Fruit fly (Drosophila melanogaster) whole organism, embryonic: Measurements from ENCODE around the gene Or33b.
A peak's percentile ranks its signal among the peaks of the same experiment; 100 is the strongest.

ENCODE experiments used
- CG10431 ChIP-seq: fragments of 200-800 bp; sonication (Bioruptor generic); optimal IDR thresholded peaks from 3 replicates; lab custom pipeline; 2018; ENCODE audit warnings: missing biosample characterization, mild to moderate bottlenecking, missing genetic modification characterization
- CG11456 ChIP-seq: fragments of 200-800 bp; sonication (Bioruptor generic); IDR thresholded peaks from 3 replicates; pipeline ENCODE4 v1.3.6; 2022; ENCODE audit warnings: missing biosample characterization, missing genetic modification characterization
- CG12391 ChIP-seq: fragments of 200-800 bp; sonication (Bioruptor generic); optimal IDR thresholded peaks from 3 replicates; lab custom pipeline; 2018; ENCODE audit warnings: missing biosample characterization, mild to moderate bottlenecking, missing genetic modification characterization, moderate library complexity
- CG14965 ChIP-seq: fragments of 200-800 bp; sonication (Bioruptor generic); optimal IDR thresholded peaks from 2 replicates; lab custom pipeline; 2016; ENCODE audit warnings: missing biosample characterization, missing genetic modification characterization, borderline replicate concordance
- CG15479 ChIP-seq: fragments of 200-800 bp; sonication (Bioruptor generic); optimal IDR thresholded peaks from 3 replicates; lab custom pipeline; 2019; ENCODE audit warnings: missing biosample characterization, mild to moderate bottlenecking, missing genetic modification characterization, moderate library complexity
- CG15601 ChIP-seq: fragments of 200-800 bp; sonication (Bioruptor generic); optimal IDR thresholded peaks from 3 replicates; lab custom pipeline; 2019; ENCODE audit warnings: missing biosample characterization, mild to moderate bottlenecking, missing genetic modification characterization, moderate library complexity
- CG16779 ChIP-seq: fragments of 200-800 bp; sonication (Bioruptor generic); IDR thresholded peaks from 2 replicates; pipeline ENCODE4 v1.3.6; 2022; ENCODE audit warnings: missing biosample characterization, missing genetic modification characterization
- CG17802 ChIP-seq: fragments of 200-800 bp; sonication (Bioruptor generic); optimal IDR thresholded peaks from 2 replicates; lab custom pipeline; 2018; ENCODE audit warnings: missing biosample characterization, mild to moderate bottlenecking, missing genetic modification characterization, moderate library complexity
- CG18764 ChIP-seq: fragments of 200-800 bp; sonication (Bioruptor generic); optimal IDR thresholded peaks from 3 replicates; lab custom pipeline; 2016; ENCODE audit warnings: missing biosample characterization, missing genetic modification characterization
- CG2120 ChIP-seq: fragments of 200-800 bp; sonication (Bioruptor generic); optimal IDR thresholded peaks from 3 replicates; lab custom pipeline; 2016; ENCODE audit warnings: missing biosample characterization, missing genetic modification characterization
- CG2678 ChIP-seq: fragments of 200-800 bp; sonication (Bioruptor generic); optimal IDR thresholded peaks from 3 replicates; lab custom pipeline; 2019; ENCODE audit warnings: missing biosample characterization, mild to moderate bottlenecking, missing genetic modification characterization, moderate library complexity
- CG2889 ChIP-seq: fragments of 200-800 bp; sonication (Bioruptor generic); IDR thresholded peaks from 3 replicates; pipeline ENCODE4 v1.3.6; 2022; ENCODE audit warnings: missing biosample characterization, missing genetic modification characterization
- CG33213 ChIP-seq: fragments of 200-800 bp; sonication (Bioruptor generic); optimal IDR thresholded peaks from 3 replicates; lab custom pipeline; 2016; ENCODE audit warnings: missing biosample characterization, missing genetic modification characterization
- CG5953 ChIP-seq: fragments of 200-800 bp; sonication (Bioruptor generic); IDR thresholded peaks from 2 replicates; pipeline ENCODE4 v1.3.6; 2022; ENCODE audit warnings: missing biosample characterization, missing genetic modification characterization
- CG6765 ChIP-seq: fragments of 200-800 bp; sonication (Bioruptor generic); optimal IDR thresholded peaks from 3 replicates; lab custom pipeline; 2017; ENCODE audit warnings: missing biosample characterization, mild to moderate bottlenecking, missing genetic modification characterization
- CG6854 ChIP-seq: fragments of 200-800 bp; sonication (Bioruptor generic); optimal IDR thresholded peaks from 3 replicates; lab custom pipeline; 2017; ENCODE audit warnings: missing biosample characterization, mild to moderate bottlenecking, missing genetic modification characterization
- CG9609 ChIP-seq: fragments of 200-800 bp; sonication (Bioruptor generic); optimal IDR thresholded peaks from 3 replicates; lab custom pipeline; 2016; ENCODE audit warnings: missing biosample characterization, missing genetic modification characterization
- E2f2 ChIP-seq: fragments of 200-800 bp; sonication (Bioruptor generic); IDR thresholded peaks from 2 replicates; pipeline ENCODE4 v1.3.6; 2022; ENCODE audit warnings: missing biosample characterization, missing genetic modification characterization
- ERR ChIP-seq: fragments of 200-800 bp; sonication (Bioruptor generic); optimal IDR thresholded peaks from 2 replicates; lab custom pipeline; 2016; ENCODE audit warnings: missing biosample characterization, missing genetic modification characterization
- Elba2 ChIP-seq: fragments of 200-800 bp; sonication (Bioruptor generic); optimal IDR thresholded peaks from 3 replicates; lab custom pipeline; 2016; ENCODE audit warnings: missing biosample characterization, missing genetic modification characterization
- Hr51 ChIP-seq, 2 experiments: fragments of 200-800 bp; sonication (Bioruptor generic); optimal IDR thresholded peaks; 2 replicates in 1 of 2; 3 replicates in 1 of 2; lab custom pipeline; 2016 to 2018; ENCODE audit warnings: missing biosample characterization in 2 of 2, missing genetic modification characterization in 2 of 2, mild to moderate bottlenecking in 1 of 2, moderate library complexity in 1 of 2
- Med ChIP-seq: fragments of 200-800 bp; sonication (Bioruptor generic); peaks from one replicate; lab custom pipeline; 2016; ENCODE audit warnings: missing biosample characterization, missing genetic modification characterization, mild to moderate bottlenecking, inconsistent platforms, moderate library complexity
- NC2β ChIP-seq: fragments of 200-800 bp; sonication (Bioruptor generic); optimal IDR thresholded peaks from 2 replicates; lab custom pipeline; 2016; ENCODE audit warnings: missing biosample characterization, missing genetic modification characterization
- Neu2 ChIP-seq: fragments of 200-800 bp; sonication (Bioruptor generic); optimal IDR thresholded peaks from 3 replicates; lab custom pipeline; 2016; ENCODE audit warnings: missing biosample characterization, missing genetic modification characterization, borderline replicate concordance
- Oli ChIP-seq: fragments of 200-800 bp; sonication (Bioruptor generic); optimal IDR thresholded peaks from 2 replicates; lab custom pipeline; 2018; ENCODE audit warnings: missing biosample characterization, mild to moderate bottlenecking, missing genetic modification characterization, moderate library complexity
- Ptx1 ChIP-seq: fragments of 200-800 bp; sonication (Bioruptor generic); IDR thresholded peaks from 2 replicates; pipeline ENCODE4 v1.3.6; 2022; ENCODE audit warnings: missing biosample characterization, missing genetic modification characterization
- Six4 ChIP-seq: fragments of 200-800 bp; sonication (Bioruptor generic); optimal IDR thresholded peaks from 2 replicates; lab custom pipeline; 2016; ENCODE audit warnings: missing biosample characterization, missing genetic modification characterization
- Ssrp ChIP-seq: fragments of 200-800 bp; sonication (Bioruptor generic); optimal IDR thresholded peaks from 2 replicates; lab custom pipeline; 2018; ENCODE audit warnings: missing biosample characterization, mild to moderate bottlenecking, missing genetic modification characterization, moderate library complexity
- Taf1 ChIP-seq: fragments of 200-800 bp; sonication (Bioruptor generic); IDR thresholded peaks from 2 replicates; pipeline ENCODE4 v1.3.6; 2022; ENCODE audit warnings: missing biosample characterization, missing genetic modification characterization
- YL-1 ChIP-seq: fragments of 200-800 bp; sonication (Bioruptor generic); optimal IDR thresholded peaks from 3 replicates; lab custom pipeline; 2017; ENCODE audit warnings: missing biosample characterization, mild to moderate bottlenecking, missing genetic modification characterization
- al ChIP-seq: fragments of 200-800 bp; sonication (Bioruptor generic); IDR thresholded peaks from 2 replicates; pipeline ENCODE4 v1.3.6; 2022; ENCODE audit warnings: missing biosample characterization, missing genetic modification characterization
- ap ChIP-seq: fragments of 200-800 bp; sonication (Bioruptor generic); IDR thresholded peaks from 2 replicates; pipeline ENCODE4 v1.3.6; 2022; ENCODE audit warnings: missing biosample characterization, missing genetic modification characterization
- bigmax ChIP-seq: fragments of 200-800 bp; sonication (Bioruptor generic); optimal IDR thresholded peaks from 2 replicates; lab custom pipeline; 2018; ENCODE audit warnings: missing biosample characterization, mild to moderate bottlenecking, missing genetic modification characterization
- dmrt99B ChIP-seq: fragments of 200-800 bp; sonication (Bioruptor generic); optimal IDR thresholded peaks from 2 replicates; lab custom pipeline; 2018; ENCODE audit warnings: missing biosample characterization, mild to moderate bottlenecking, missing genetic modification characterization, moderate library complexity
- fd102C ChIP-seq: fragments of 200-800 bp; sonication (Bioruptor generic); optimal IDR thresholded peaks from 2 replicates; lab custom pipeline; 2018; ENCODE audit warnings: missing biosample characterization, mild to moderate bottlenecking, missing genetic modification characterization, moderate library complexity
- fd64A ChIP-seq: fragments of 200-800 bp; sonication (Bioruptor generic); optimal IDR thresholded peaks from 3 replicates; lab custom pipeline; 2018; ENCODE audit warnings: missing biosample characterization, mild to moderate bottlenecking, missing genetic modification characterization
- fd96Cb ChIP-seq: fragments of 200-800 bp; sonication (Bioruptor generic); optimal IDR thresholded peaks from 2 replicates; lab custom pipeline; 2018; ENCODE audit warnings: missing biosample characterization, mild to moderate bottlenecking, missing genetic modification characterization, moderate library complexity
- gcm2 ChIP-seq: fragments of 200-800 bp; sonication (Bioruptor generic); optimal IDR thresholded peaks from 2 replicates; lab custom pipeline; 2016; ENCODE audit warnings: missing biosample characterization, missing genetic modification characterization
- gem ChIP-seq: fragments of 200-800 bp; sonication (Bioruptor generic); optimal IDR thresholded peaks from 2 replicates; lab custom pipeline; 2019; ENCODE audit warnings: missing biosample characterization, mild to moderate bottlenecking, missing genetic modification characterization, moderate library complexity
- ham ChIP-seq: fragments of 200-800 bp; sonication (Bioruptor generic); IDR thresholded peaks from 2 replicates; pipeline ENCODE4 v1.3.6; 2022; ENCODE audit warnings: missing biosample characterization, missing genetic modification characterization
- ken ChIP-seq: fragments of 200-800 bp; sonication (Bioruptor generic); IDR thresholded peaks from 3 replicates; pipeline ENCODE4 v1.3.6; 2022; ENCODE audit warnings: missing biosample characterization, missing genetic modification characterization
- nau ChIP-seq: fragments of 200-800 bp; sonication (Bioruptor generic); optimal IDR thresholded peaks from 3 replicates; lab custom pipeline; 2017; ENCODE audit warnings: missing biosample characterization, mild to moderate bottlenecking, missing genetic modification characterization, missing genetic modification reagents
- peb ChIP-seq: fragments of 200-800 bp; sonication (Bioruptor generic); IDR thresholded peaks from 2 replicates; pipeline ENCODE4 v1.3.6; 2022; ENCODE audit warnings: missing biosample characterization, missing genetic modification characterization
- scrt ChIP-seq: fragments of 200-800 bp; sonication (Bioruptor generic); optimal IDR thresholded peaks from 2 replicates; lab custom pipeline; 2018; ENCODE audit warnings: missing biosample characterization, mild to moderate bottlenecking, missing genetic modification characterization, moderate library complexity
- slou ChIP-seq: fragments of 200-800 bp; sonication (Bioruptor generic); optimal IDR thresholded peaks from 3 replicates; lab custom pipeline; 2016; ENCODE audit warnings: missing biosample characterization, missing genetic modification characterization
- sug ChIP-seq: fragments of 200-800 bp; optimal IDR thresholded peaks from 2 replicates; lab custom pipeline; 2019; ENCODE audit warnings: missing biosample characterization, mild to moderate bottlenecking, missing genetic modification characterization, moderate library complexity
- tx ChIP-seq: fragments of 200-800 bp; sonication (Bioruptor generic); optimal IDR thresholded peaks from 2 replicates; lab custom pipeline; 2016; ENCODE audit warnings: missing biosample characterization, missing genetic modification characterization
- unc-4 ChIP-seq: fragments of 200-800 bp; sonication (Bioruptor generic); IDR thresholded peaks from 2 replicates; pipeline ENCODE4 v1.3.6; 2022; ENCODE audit warnings: missing biosample characterization, missing genetic modification characterization; ENCODE audit not compliant: partially characterized antibody
- zen ChIP-seq: fragments of 200-800 bp; sonication (Bioruptor generic); optimal IDR thresholded peaks from 3 replicates; lab custom pipeline; 2018; ENCODE audit warnings: missing biosample characterization, mild to moderate bottlenecking, missing genetic modification characterization, moderate library complexity
- zfh2 ChIP-seq: fragments of 200-800 bp; sonication (Bioruptor generic); optimal IDR thresholded peaks from 2 replicates; lab custom pipeline; 2016; ENCODE audit warnings: missing biosample characterization, missing genetic modification characterization

Gene Or33b

dm6 chr2L:11977721-11978120 lies 41.7 kb downstream of the Or33b start (continued):
- no peak for TF ChIP-seq CG33213 (GFP tag; lab: Kevin White, UChicago)
- no peak for TF ChIP-seq ERR
- no peak for TF ChIP-seq Neu2 (GFP tag; lab: Kevin White, UChicago)
- TF ChIP-seq fd64A = no peak
- peak; percentile 28 for TF ChIP-seq CG15479 (GFP tag; lab: Kevin White, UChicago)
- TF ChIP-seq, all 482 proteins: peak for 4

dm6 chr2L:11980075-11980474 lies 44.1 kb downstream of the Or33b start:
- TF ChIP-seq CG15601 (no peak), CG9609 (GFP tag; lab: Kevin White, UChicago) (no peak), Hr51 (GFP tag; optimal IDR thresholded peaks at IDR 0.05; lab: Kevin White, UChicago) (no peak), slou (no peak), CG33213 (GFP tag; lab: Kevin White, UChicago) (no peak), CG2120 (GFP tag; lab: Kevin White, UChicago) (no peak), CG11456 (no peak), CG2889 (GFP tag; lab: Robert Waterston, UW) (no peak), CG14965 (GFP tag; lab: Kevin White, UChicago) (no peak), Med (peak; percentile 52), bigmax (GFP tag; lab: Kevin White, UChicago) (no peak), CG2678 (tag; lab: Kevin White, UChicago) (no peak), fd102C (GFP tag; lab: Kevin White, UChicago) (no peak), CG5953 (GFP tag; lab: Robert Waterston, UW) (no peak), Ssrp (tag; lab: Kevin White, UChicago) (peak; percentile 8), gem (peak; percentile 62), CG18764 (GFP tag; lab: Kevin White, UChicago) (no peak), E2f2 (GFP tag; lab: Robert Waterston, UW) (no peak), peb (GFP tag; lab: Robert Waterston, UW) (no peak), Elba2 (no peak), zen (tag; lab: Kevin White, UChicago) (no peak), gcm2 (no peak), CG12391 (tag; lab: Kevin White, UChicago) (peak; percentile 40), CG6854 (GFP tag; lab: Kevin White, UChicago) (no peak), Ptx1 (GFP tag; lab: Robert Waterston, UW) (no peak), fd96Cb (tag; lab: Kevin White, UChicago) (no peak), Six4 (no peak), CG17802 (tag; lab: Kevin White, UChicago) (no peak), ham (GFP tag; lab: Robert Waterston, UW) (no peak), nau (no peak), ken (GFP tag; lab: Robert Waterston, UW) (no peak), YL-1 (GFP tag; lab: Kevin White, UChicago) (no peak), scrt (GFP tag; lab: Kevin White, UChicago) (no peak), NC2β (no peak), al (GFP tag; lab: Robert Waterston, UW) (no peak), Taf1 (GFP tag; lab: Robert Waterston, UW) (no peak), sug (tag; lab: Kevin White, UChicago) (no peak), CG10431 (no peak), CG6765 (GFP tag; lab: Kevin White, UChicago) (no peak), CG16779 (GFP tag; lab: Robert Waterston, UW) (no peak), ap (GFP tag; lab: Robert Waterston, UW) (no peak), Oli (tag; lab: Kevin White, UChicago) (peak; percentile 10), unc-4 (GFP tag; lab: Robert Waterston, UW) (no peak), dmrt99B (tag; lab: Kevin White, UChicago) (no peak), zfh2 (no peak), tx (GFP tag; lab: Kevin White, UChicago) (no peak)
